Worm (Caenorhabditis elegans) whole organism, L3 larva: ENCODE data around the gene F23D12.7.

Experiments
- R02D3.7 ChIP-seq: fragments of 150-350 bp; optimal IDR thresholded peaks from 2 replicates; lab custom pipeline; 2014; ENCODE audit warnings: missing biosample characterization, missing genetic modification characterization
- ZK546.5 ChIP-seq: sonication (generic microtip); optimal IDR thresholded peaks from 2 replicates; lab custom pipeline; 2017; ENCODE audit warnings: missing biosample characterization, missing genetic modification characterization
- aly-2 ChIP-seq: fragments of 150-350 bp; optimal IDR thresholded peaks from 2 replicates; lab custom pipeline; 2014; ENCODE audit warnings: missing biosample characterization, missing genetic modification characterization
- ama-1 ChIP-seq: fragments of 150-350 bp; optimal IDR thresholded peaks from 2 replicates; lab custom pipeline; 2018
- ceh-82 ChIP-seq: fragments of 150-350 bp; optimal IDR thresholded peaks from 2 replicates; lab custom pipeline; 2014; ENCODE audit warnings: missing biosample characterization, missing genetic modification characterization
- ceh-9 ChIP-seq: sonication (generic microtip); optimal IDR thresholded peaks from 2 replicates; lab custom pipeline; 2018; ENCODE audit warnings: missing biosample characterization, missing genetic modification characterization
- egl-27 ChIP-seq: sonication (generic microtip); optimal IDR thresholded peaks from 4 replicates; lab custom pipeline; 2017; ENCODE audit warnings: missing biosample characterization, missing genetic modification reagents, missing genetic modification characterization
- egl-5 ChIP-seq: fragments of 150-350 bp; optimal IDR thresholded peaks from 2 replicates; lab custom pipeline; 2017; ENCODE audit warnings: missing biosample characterization, missing genetic modification reagents, missing genetic modification characterization, inconsistent platforms
- elt-1 ChIP-seq: fragments of 150-350 bp; optimal IDR thresholded peaks from 2 replicates; lab custom pipeline; 2014; ENCODE audit warnings: missing biosample characterization, missing genetic modification characterization
- elt-3 ChIP-seq, 3 experiments: fragments of 150-350 bp in 1 of 3; sonication (generic microtip) in 2 of 3; optimal IDR thresholded peaks; 2 replicates in 2 of 3; 4 replicates in 1 of 3; lab custom pipeline; 2014 to 2017; ENCODE audit warnings: missing biosample characterization in 3 of 3, missing genetic modification characterization in 3 of 3
- eor-1 ChIP-seq, 2 experiments: fragments of 150-350 bp; optimal IDR thresholded peaks; 2 replicates each; lab custom pipeline; 2014 to 2018; ENCODE audit warnings: missing biosample characterization in 2 of 2, missing genetic modification characterization in 2 of 2
- fkh-10 ChIP-seq: sonication (generic microtip); optimal IDR thresholded peaks from 2 replicates; lab custom pipeline; 2017; ENCODE audit warnings: missing biosample characterization, missing genetic modification reagents, missing genetic modification characterization
- fkh-2 ChIP-seq: fragments of 150-350 bp; optimal IDR thresholded peaks from 2 replicates; lab custom pipeline; 2014; ENCODE audit warnings: missing biosample characterization, missing genetic modification reagents, missing genetic modification characterization
- hmg-11 ChIP-seq: sonication (generic microtip); optimal IDR thresholded peaks from 2 replicates; lab custom pipeline; 2016; ENCODE audit warnings: missing genetic modification characterization, missing compliant biosample characterization
- jun-1 ChIP-seq: fragments of 150-350 bp; optimal IDR thresholded peaks from 2 replicates; lab custom pipeline; 2014; ENCODE audit warnings: missing biosample characterization, missing genetic modification reagents, missing genetic modification characterization
- lin-15B ChIP-seq: fragments of 150-350 bp; optimal IDR thresholded peaks from 2 replicates; lab custom pipeline; 2014; ENCODE audit warnings: missing biosample characterization, missing genetic modification characterization
- lin-39 ChIP-seq: fragments of 150-350 bp; optimal IDR thresholded peaks from 2 replicates; lab custom pipeline; 2018; ENCODE audit warnings: missing biosample characterization, missing genetic modification reagents, missing genetic modification characterization
- lsy-12 ChIP-seq: sonication (generic microtip); optimal IDR thresholded peaks from 2 replicates; lab custom pipeline; 2016; ENCODE audit warnings: mild to moderate bottlenecking, missing genetic modification characterization, missing compliant biosample characterization
- mml-1 ChIP-seq: fragments of 150-350 bp; sonication (generic microtip); optimal IDR thresholded peaks from 3 replicates; lab custom pipeline; 2014; ENCODE audit warnings: missing biosample characterization, missing genetic modification characterization
- nfya-1 ChIP-seq: sonication (generic microtip); optimal IDR thresholded peaks from 2 replicates; lab custom pipeline; 2017; ENCODE audit warnings: missing genetic modification characterization, mild to moderate bottlenecking, missing compliant biosample characterization, antibody characterized with exemption, moderate library complexity; ENCODE audit not compliant: insufficient read depth
- nhr-11 ChIP-seq: fragments of 150-350 bp; optimal IDR thresholded peaks from 2 replicates; lab custom pipeline; 2014; ENCODE audit warnings: missing biosample characterization, missing genetic modification characterization
- nhr-12 ChIP-seq: fragments of 150-350 bp; optimal IDR thresholded peaks from 2 replicates; lab custom pipeline; 2014; ENCODE audit warnings: missing biosample characterization, missing genetic modification characterization
- nhr-23 ChIP-seq: fragments of 150-350 bp; optimal IDR thresholded peaks from 2 replicates; lab custom pipeline; 2014; ENCODE audit warnings: missing biosample characterization, missing genetic modification reagents, missing genetic modification characterization
- nhr-237 ChIP-seq: fragments of 150-350 bp; optimal IDR thresholded peaks from 2 replicates; lab custom pipeline; 2014; ENCODE audit warnings: missing biosample characterization, missing genetic modification characterization
- nhr-25 ChIP-seq: sonication (generic microtip); optimal IDR thresholded peaks from 2 replicates; lab custom pipeline; 2017; ENCODE audit warnings: missing biosample characterization, missing genetic modification characterization
- nhr-28 ChIP-seq: fragments of 150-350 bp; optimal IDR thresholded peaks from 2 replicates; lab custom pipeline; 2014; ENCODE audit warnings: missing biosample characterization, missing genetic modification characterization
- nhr-43 ChIP-seq: sonication (generic microtip); optimal IDR thresholded peaks from 2 replicates; lab custom pipeline; 2016; ENCODE audit warnings: mild to moderate bottlenecking, missing genetic modification characterization, missing compliant biosample characterization; ENCODE audit not compliant: poor library complexity, severe bottlenecking
- nhr-67 ChIP-seq: fragments of 150-350 bp; optimal IDR thresholded peaks from 2 replicates; lab custom pipeline; 2014; ENCODE audit warnings: missing biosample characterization, missing genetic modification characterization
- nhr-77 ChIP-seq: fragments of 150-350 bp; optimal IDR thresholded peaks from 2 replicates; lab custom pipeline; 2014; ENCODE audit warnings: missing biosample characterization, missing genetic modification characterization
- pha-4 ChIP-seq: fragments of 150-350 bp; optimal IDR thresholded peaks from 2 replicates; lab custom pipeline; 2014; ENCODE audit warnings: missing biosample characterization, missing genetic modification reagents, missing genetic modification characterization
- pqm-1 ChIP-seq: fragments of 150-350 bp; optimal IDR thresholded peaks from 2 replicates; lab custom pipeline; 2017; ENCODE audit warnings: missing biosample characterization, missing genetic modification characterization, inconsistent platforms
- snpc-4 ChIP-seq: fragments of 150-350 bp; optimal IDR thresholded peaks from 2 replicates; lab custom pipeline; 2014; ENCODE audit warnings: missing biosample characterization, missing genetic modification characterization
- unc-62 ChIP-seq: fragments of 150-350 bp; sonication (generic microtip); optimal IDR thresholded peaks from 4 replicates; lab custom pipeline; 2014; ENCODE audit warnings: missing biosample characterization, missing genetic modification reagents, missing genetic modification characterization
- zag-1 ChIP-seq: fragments of 150-350 bp; optimal IDR thresholded peaks from 2 replicates; lab custom pipeline; 2014; ENCODE audit warnings: missing biosample characterization, missing genetic modification characterization

The F23D12.7 gene

DNA sequence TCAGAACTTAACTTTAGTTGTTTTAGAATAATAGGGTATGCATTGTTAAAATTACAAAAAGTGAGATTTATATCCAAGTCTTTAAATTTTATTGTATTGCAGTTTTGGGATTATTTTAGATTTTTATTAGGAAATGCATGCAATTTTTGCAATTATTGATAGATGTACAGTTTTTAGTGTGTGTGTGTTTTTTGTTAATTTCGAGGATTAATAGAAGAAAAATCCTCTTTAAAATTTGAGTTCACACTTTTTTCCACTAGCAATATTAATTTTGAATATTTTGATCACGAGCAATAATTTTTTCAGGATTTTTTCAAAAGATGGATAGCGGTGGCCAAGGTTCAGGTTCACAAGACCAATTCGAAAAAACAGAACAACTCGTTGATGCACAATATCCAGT is 5.7 kb downstream of the F23D12.7 start, which contains the start of gene jmjd-3.2:
Gene jmjd-3.2 (plus strand): TSS at position 301 of the 400 bp plus-strand sequence.
- no peak for TF ChIP-seq unc-62 (GFP tag; lab: Kevin White, UChicago)
- TF ChIP-seq egl-27 (tag; lab: Kevin White, UChicago): no peak
- no peak for TF ChIP-seq jun-1
- TF ChIP-seq nhr-67: no peak
- TF ChIP-seq nhr-11 (tag; lab: Kevin White, UChicago): no peak

DNA sequence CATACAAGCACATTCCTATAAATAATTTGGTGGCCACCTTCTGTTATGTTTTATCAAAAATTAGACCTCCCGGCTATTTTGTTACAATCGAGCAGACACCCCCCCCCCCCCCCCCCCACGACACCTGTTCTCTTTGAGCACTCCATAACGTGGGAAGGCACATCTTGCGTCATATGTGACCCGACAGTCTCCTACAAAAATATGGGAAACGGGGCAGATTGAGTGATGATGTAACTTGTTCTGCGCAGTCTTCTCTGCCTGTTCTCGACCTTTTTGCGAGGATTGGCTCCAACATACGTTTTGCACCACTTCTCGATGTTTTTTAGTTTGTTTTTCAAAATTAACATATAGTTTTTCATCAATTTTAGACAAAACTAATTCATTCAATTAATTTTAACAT is 6.1 kb downstream of the F23D12.7 start:
- no peak for TF ChIP-seq egl-5 (tag; lab: Kevin White, UChicago)
- TF ChIP-seq nhr-25: no peak
- TF ChIP-seq nhr-237 (tag; lab: Kevin White, UChicago): no peak
- TF ChIP-seq nhr-11 (tag; lab: Kevin White, UChicago): no peak
- no peak for TF ChIP-seq ceh-82
- no peak for TF ChIP-seq fkh-10
- TF ChIP-seq unc-62 (GFP tag; lab: Kevin White, UChicago): no peak
- no peak for TF ChIP-seq zag-1 (tag; lab: Kevin White, UChicago)
- TF ChIP-seq pqm-1 (tag; lab: Kevin White, UChicago): no peak
- no peak for TF ChIP-seq hmg-11 (tag; lab: Kevin White, UChicago)
- TF ChIP-seq fkh-2 (tag; lab: Kevin White, UChicago): no peak
- no peak for TF ChIP-seq eor-1 (tag; optimal IDR thresholded peaks at IDR 0.05; lab: Kevin White, UChicago)
- TF ChIP-seq jun-1: no peak
- no peak for TF ChIP-seq nhr-67
- no peak for TF ChIP-seq nhr-43 (tag; lab: Kevin White, UChicago)
- TF ChIP-seq ZK546.5: no peak
- TF ChIP-seq ceh-9: no peak

DNA sequence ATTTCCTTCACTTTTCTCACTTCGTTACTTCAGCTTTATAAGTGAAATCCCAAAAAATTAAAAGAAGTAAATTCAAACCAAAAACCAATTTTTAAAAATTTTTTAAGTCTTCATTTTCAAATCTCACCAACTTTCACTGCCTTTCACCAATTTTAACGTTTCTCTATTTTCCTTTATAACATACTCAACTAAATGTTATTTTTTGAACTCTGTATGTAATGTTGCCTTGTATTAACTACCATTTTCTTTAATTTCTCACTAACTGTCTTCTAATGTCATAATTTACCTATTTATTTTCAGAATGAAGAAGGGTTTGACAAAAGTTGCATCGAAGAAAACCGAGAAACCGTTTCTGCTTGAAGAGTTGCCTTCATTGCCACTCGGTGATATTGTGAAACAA is 8.9 kb downstream of the F23D12.7 start, which contains the start of gene F23D12.4:
Gene F23D12.4 (plus strand): TSS at position 301 of the 400 bp plus-strand sequence.
- TF ChIP-seq nfya-1 (tag; lab: Kevin White, UChicago) (no peak), nhr-12 (no peak), lsy-12 (tag; lab: Kevin White, UChicago) (no peak), unc-62 (GFP tag; lab: Kevin White, UChicago) (no peak), R02D3.7 (tag; lab: Kevin White, UChicago) (no peak), fkh-10 (no peak), nhr-23 (tag; lab: Kevin White, UChicago) (no peak), ceh-82 (no peak), elt-3 (tag; optimal IDR thresholded peaks at IDR 0.05; lab: Kevin White, UChicago) (no peak), lin-15B (tag; lab: Kevin White, UChicago) (no peak), zag-1 (tag; lab: Kevin White, UChicago) (no peak), snpc-4 (no peak), nhr-77 (no peak), mml-1 (tag; lab: Kevin White, UChicago) (no peak), pha-4 (tag; lab: Kevin White, UChicago) (no peak), nhr-25 (no peak), egl-5 (tag; lab: Kevin White, UChicago) (no peak), aly-2 (tag; lab: Kevin White, UChicago) (no peak), ama-1 (no peak), lin-39 (tag; lab: Kevin White, UChicago) (no peak)

ce11 chrX:14442321-14442720 is 11.3 kb downstream of the F23D12.7 start, which contains the start of gene F23D12.3:
Gene F23D12.3, plus strand, starts transcription at chrX:14442621.
- TF ChIP-seq hmg-11 (tag; lab: Kevin White, UChicago) (no peak), nhr-12 (no peak), nhr-28 (tag; lab: Kevin White, UChicago) (no peak), R02D3.7 (tag; lab: Kevin White, UChicago) (no peak), elt-1 (tag; lab: Kevin White, UChicago) (no peak), nhr-67 (no peak)

DNA sequence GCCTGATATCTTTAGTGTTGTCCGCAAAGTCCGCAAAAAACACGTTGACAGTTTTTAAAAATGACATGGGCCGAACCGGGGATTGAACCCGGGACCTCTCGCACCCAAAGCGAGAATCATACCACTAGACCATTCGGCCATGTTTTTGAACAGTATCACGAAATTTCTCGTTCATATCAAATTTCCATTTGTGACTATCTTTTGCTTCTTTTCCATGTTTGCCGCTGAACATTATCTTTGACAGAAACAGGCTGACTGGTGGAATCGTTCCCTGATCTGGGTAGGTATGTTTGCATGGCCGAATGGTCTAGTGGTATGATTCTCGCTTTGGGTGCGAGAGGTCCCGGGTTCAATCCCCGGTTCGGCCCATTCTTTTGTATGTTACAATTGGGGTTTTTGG is 15.8 kb downstream of the F23D12.7 start:
- peak; percentile 16 for TF ChIP-seq nfya-1 (tag; lab: Kevin White, UChicago)
- TF ChIP-seq nhr-43 (tag; lab: Kevin White, UChicago): peak; percentile 59
- TF ChIP-seq, all 47 proteins: peak for 2; not testable (repeated sequence) for 45
